Worm (Caenorhabditis elegans): ENCODE measurements around the gene F17C8.9.
"Not testable (repeated sequence)": the region's sequence is repeated elsewhere in the genome, so short reads cannot be mapped to it uniquely, and the experiment has no call there.

The F17C8.9 gene

ce11 chrIII:4779855-4780254, 45.7 kb downstream of the F17C8.9 start, which contains the start of gene B0393.9:
Gene B0393.9 (minus strand): TSS chrIII:4780157.
- TF ChIP-seq ztf-16 (tag; optimal IDR thresholded peaks at IDR 0.05) (no peak), hlh-6 (tag; optimal IDR thresholded peaks at IDR 0.05) (no peak), ceh-19 (GFP tag; optimal IDR thresholded peaks at IDR 0.05) (no peak), pqm-1 (tag; optimal IDR thresholded peaks at IDR 0.05) (no peak), che-1 (tag; optimal IDR thresholded peaks at IDR 0.05) (no peak), sox-2 (GFP tag; IDR thresholded peaks at IDR 0.05) (no peak), hlh-30 (tag; optimal IDR thresholded peaks at IDR 0.05; ENCODE audit: insufficient read depth) (no peak), fkh-10 (GFP tag; optimal IDR thresholded peaks at IDR 0.05) (no peak), pax-1 (tag; optimal IDR thresholded peaks at IDR 0.05) (no peak), Y22D7AL.16 (tag; optimal IDR thresholded peaks at IDR 0.05) (no peak), syd-9 (tag; optimal IDR thresholded peaks at IDR 0.05) (no peak), npax-4 (tag; optimal IDR thresholded peaks at IDR 0.05) (no peak), K09A11.1 (tag; optimal IDR thresholded peaks at IDR 0.05; ENCODE audit: insufficient read depth) (no peak)

- TF ChIP-seq hlh-15 (tag; optimal IDR thresholded peaks at IDR 0.05); sox-2 (GFP tag; IDR thresholded peaks at IDR 0.05); T23F11.4 (GFP tag; optimal IDR thresholded peaks at IDR 0.05): not testable (repeated sequence)
Measured at ce11 chrIII:4781937-4782576, 47.9 kb downstream of the F17C8.9 start, which contains the start of the genes gex-5 and C38D4.10. Gene gex-5 (minus strand): TSS chrIII:4781987. Gene C38D4.10 (plus strand): TSS chrIII:4782526.

- not testable (repeated sequence) for TF ChIP-seq unc-55 (GFP tag; optimal IDR thresholded peaks at IDR 0.05); rnt-1 (tag; optimal IDR thresholded peaks at IDR 0.05); nfya-1 (tag; optimal IDR thresholded peaks at IDR 0.05)
Measured at ce11 chrIII:4785131-4785530, 51.0 kb downstream of the F17C8.9 start, which contains the start of gene enu-3.2. Gene enu-3.2 (minus strand): TSS chrIII:4785235.
